Worm (Caenorhabditis elegans) whole organism, young adult: ENCODE results near the gene ubc-1.

Source experiments
- F57C9.4 ChIP-seq: sonication (generic microtip); optimal IDR thresholded peaks from 2 replicates; lab custom pipeline; 2017; ENCODE audit warnings: mild to moderate bottlenecking, missing genetic modification characterization, missing compliant biosample characterization
- pha-4 ChIP-seq: fragments of 150-350 bp; sonication (generic microtip); optimal IDR thresholded peaks from 2 replicates; lab custom pipeline; 2014; ENCODE audit warnings: missing biosample characterization, missing genetic modification reagents, missing genetic modification characterization
- snpc-1.3 ChIP-seq: sonication (generic microtip); optimal IDR thresholded peaks from 2 replicates; lab custom pipeline; 2017; ENCODE audit warnings: missing genetic modification characterization, mild to moderate bottlenecking, missing compliant biosample characterization, antibody characterized with exemption, moderate library complexity, missing genotype, missing genetic modification reagents; ENCODE audit not compliant: insufficient read depth
- zim-3 ChIP-seq: sonication (generic microtip); optimal IDR thresholded peaks from 2 replicates; lab custom pipeline; 2017; ENCODE audit warnings: mild to moderate bottlenecking, missing genetic modification characterization, moderate library complexity, missing compliant biosample characterization

ce11 chrIV:4123083-4123482 is 20.3 kb downstream of the ubc-1 start, which contains the start of gene mul-1:
- no peak for TF ChIP-seq pha-4 (tag; lab: Kevin White, UChicago)
- TF ChIP-seq snpc-1.3 (tag; lab: Kevin White, UChicago) = no peak
- TF ChIP-seq zim-3 (tag; lab: Kevin White, UChicago) = no peak
- no peak for TF ChIP-seq F57C9.4 (tag; lab: Kevin White, UChicago)
